Fruit fly (Drosophila melanogaster): ENCODE data around the gene Cpsf5.

Gene Cpsf5

dm6 chr3L:9384445-9385079, 26.3 kb upstream of the Cpsf5 start:
- TF ChIP-seq kay (GFP tag; ENCODE audit: borderline replicate concordance) (no peak), CG1620 (GFP tag; optimal IDR thresholded peaks at IDR 0.05) (no peak), Clk (GFP tag; optimal IDR thresholded peaks at IDR 0.05) (no peak), cnc (optimal IDR thresholded peaks at IDR 0.05) (no peak), tj (GFP tag; optimal IDR thresholded peaks at IDR 0.05) (no peak), CG33017 (tag; optimal IDR thresholded peaks at IDR 0.05) (no peak), CG14711 (tag; optimal IDR thresholded peaks at IDR 0.05) (no peak), CG12768 (GFP tag; optimal IDR thresholded peaks at IDR 0.05) (no peak), CG11617 (GFP tag; optimal IDR thresholded peaks at IDR 0.05) (no peak), Hr96 (GFP tag; optimal IDR thresholded peaks at IDR 0.05) (no peak), pad (GFP tag; optimal IDR thresholded peaks at IDR 0.05) (no peak)

dm6 chr3L:9391340-9391980, 19.4 kb upstream of the Cpsf5 start:
- TF ChIP-seq Clk (GFP tag; optimal IDR thresholded peaks at IDR 0.05): no peak
- TF ChIP-seq cic (GFP tag; optimal IDR thresholded peaks at IDR 0.05): peak; percentile 70
- no peak for TF ChIP-seq Crg-1 (GFP tag; optimal IDR thresholded peaks at IDR 0.05)
- peak; percentile 20 for TF ChIP-seq CG12768 (GFP tag; optimal IDR thresholded peaks at IDR 0.05)
- TF ChIP-seq cnc (optimal IDR thresholded peaks at IDR 0.05): no peak
- TF ChIP-seq CG1620 (GFP tag; optimal IDR thresholded peaks at IDR 0.05): no peak
- no peak for TF ChIP-seq CG11617 (GFP tag; optimal IDR thresholded peaks at IDR 0.05)
- TF ChIP-seq bab1 (GFP tag; optimal IDR thresholded peaks at IDR 0.05): no peak
- no peak for TF ChIP-seq CG14711 (tag; optimal IDR thresholded peaks at IDR 0.05)
- TF ChIP-seq kay (GFP tag; ENCODE audit: borderline replicate concordance): peak; percentile 84
- TF ChIP-seq CG33017 (tag; optimal IDR thresholded peaks at IDR 0.05): no peak
- peak; percentile 34 for TF ChIP-seq tj (GFP tag; optimal IDR thresholded peaks at IDR 0.05)
- TF ChIP-seq CG7045 (GFP tag; optimal IDR thresholded peaks at IDR 0.05): peak; percentile 33
- TF ChIP-seq Hr96 (GFP tag; optimal IDR thresholded peaks at IDR 0.05): no peak
- TF ChIP-seq CG5204 (GFP tag; optimal IDR thresholded peaks at IDR 0.05): no peak
- TF ChIP-seq CG7101 (tag; optimal IDR thresholded peaks at IDR 0.05): no peak
- TF ChIP-seq pad (GFP tag; optimal IDR thresholded peaks at IDR 0.05): no peak
- no peak for TF ChIP-seq Mnt (GFP tag; optimal IDR thresholded peaks at IDR 0.05)
- no peak for TF ChIP-seq toe (GFP tag; optimal IDR thresholded peaks at IDR 0.05)
- TF ChIP-seq ovo (GFP tag; optimal IDR thresholded peaks at IDR 0.05): no peak

- TF ChIP-seq CG7101 (tag; optimal IDR thresholded peaks at IDR 0.05): no peak
- peak; percentile 91 for TF ChIP-seq tj (GFP tag; optimal IDR thresholded peaks at IDR 0.05)
- no peak for TF ChIP-seq Hr96 (GFP tag; optimal IDR thresholded peaks at IDR 0.05)
- peak; percentile 95 for TF ChIP-seq kay (GFP tag; ENCODE audit: borderline replicate concordance)
- TF ChIP-seq CG12768 (GFP tag; optimal IDR thresholded peaks at IDR 0.05): peak; percentile 49
- TF ChIP-seq CG1620 (GFP tag; optimal IDR thresholded peaks at IDR 0.05): no peak
- TF ChIP-seq CG5204 (GFP tag; optimal IDR thresholded peaks at IDR 0.05): no peak
- TF ChIP-seq pad (GFP tag; optimal IDR thresholded peaks at IDR 0.05): peak; percentile 36
- TF ChIP-seq CG11617 (GFP tag; optimal IDR thresholded peaks at IDR 0.05): no peak
- peak; percentile 9 for TF ChIP-seq CG7045 (GFP tag; optimal IDR thresholded peaks at IDR 0.05)
- no peak for TF ChIP-seq Clk (GFP tag; optimal IDR thresholded peaks at IDR 0.05)
- peak; percentile 94 for TF ChIP-seq ovo (GFP tag; optimal IDR thresholded peaks at IDR 0.05)
- TF ChIP-seq cic (GFP tag; optimal IDR thresholded peaks at IDR 0.05): peak; percentile 76
Observed at dm6 chr3L:9396038-9396437, 14.8 kb upstream of the Cpsf5 start.

- TF ChIP-seq Clk (GFP tag; optimal IDR thresholded peaks at IDR 0.05): no peak
- no peak for TF ChIP-seq CG33017 (tag; optimal IDR thresholded peaks at IDR 0.05)
- TF ChIP-seq kay (GFP tag; ENCODE audit: borderline replicate concordance): no peak
- TF ChIP-seq Hr96 (GFP tag; optimal IDR thresholded peaks at IDR 0.05): no peak
- TF ChIP-seq Mnt (GFP tag; optimal IDR thresholded peaks at IDR 0.05): no peak
- TF ChIP-seq tj (GFP tag; optimal IDR thresholded peaks at IDR 0.05): peak; percentile 37
Observed at dm6 chr3L:9396704-9397103, 14.1 kb upstream of the Cpsf5 start.

- TF ChIP-seq CG14711 (tag; optimal IDR thresholded peaks at IDR 0.05): peak; percentile 68
- no peak for TF ChIP-seq cnc (optimal IDR thresholded peaks at IDR 0.05)
- TF ChIP-seq Clk (GFP tag; optimal IDR thresholded peaks at IDR 0.05): peak; percentile 72
- TF ChIP-seq CG1620 (GFP tag; optimal IDR thresholded peaks at IDR 0.05): peak; percentile 69
- peak; percentile 93 for TF ChIP-seq ovo (GFP tag; optimal IDR thresholded peaks at IDR 0.05)
- TF ChIP-seq Mnt (GFP tag; optimal IDR thresholded peaks at IDR 0.05): peak; percentile 77
- peak; percentile 36 for TF ChIP-seq toe (GFP tag; optimal IDR thresholded peaks at IDR 0.05)
- TF ChIP-seq CG7101 (tag; optimal IDR thresholded peaks at IDR 0.05): peak; percentile 88
- peak; percentile 92 for TF ChIP-seq cic (GFP tag; optimal IDR thresholded peaks at IDR 0.05)
- TF ChIP-seq CG12768 (GFP tag; optimal IDR thresholded peaks at IDR 0.05): peak; percentile 94
- peak; percentile 86 for TF ChIP-seq Crg-1 (GFP tag; optimal IDR thresholded peaks at IDR 0.05)
- TF ChIP-seq CG7045 (GFP tag; optimal IDR thresholded peaks at IDR 0.05): peak; percentile 92
- TF ChIP-seq Hr96 (GFP tag; optimal IDR thresholded peaks at IDR 0.05): no peak
- peak; percentile 92 for TF ChIP-seq kay (GFP tag; ENCODE audit: borderline replicate concordance)
- no peak for TF ChIP-seq tj (GFP tag; optimal IDR thresholded peaks at IDR 0.05)
- TF ChIP-seq CG5204 (GFP tag; optimal IDR thresholded peaks at IDR 0.05): no peak
- peak; percentile 76 for TF ChIP-seq CG33017 (tag; optimal IDR thresholded peaks at IDR 0.05)
- peak; percentile 57 for TF ChIP-seq bab1 (GFP tag; optimal IDR thresholded peaks at IDR 0.05)
- peak; percentile 72 for TF ChIP-seq CG11617 (GFP tag; optimal IDR thresholded peaks at IDR 0.05)
- TF ChIP-seq pad (GFP tag; optimal IDR thresholded peaks at IDR 0.05): peak; percentile 74
Observed at dm6 chr3L:9397156-9397555, 13.7 kb upstream of the Cpsf5 start.

dm6 chr3L:9398028-9398427, 12.8 kb upstream of the Cpsf5 start:
- TF ChIP-seq CG7045 (GFP tag; optimal IDR thresholded peaks at IDR 0.05): no peak
- no peak for TF ChIP-seq Hr96 (GFP tag; optimal IDR thresholded peaks at IDR 0.05)
- no peak for TF ChIP-seq CG1620 (GFP tag; optimal IDR thresholded peaks at IDR 0.05)
- TF ChIP-seq bab1 (GFP tag; optimal IDR thresholded peaks at IDR 0.05): no peak
- TF ChIP-seq CG14711 (tag; optimal IDR thresholded peaks at IDR 0.05): no peak
- TF ChIP-seq CG33017 (tag; optimal IDR thresholded peaks at IDR 0.05): no peak

All from whole organism, adult.